Fruit fly (Drosophila melanogaster): ENCODE data around the gene CG9917.
A peak's percentile ranks its signal among the peaks of the same experiment; 100 is the strongest.

CG9917 gene

DNA sequence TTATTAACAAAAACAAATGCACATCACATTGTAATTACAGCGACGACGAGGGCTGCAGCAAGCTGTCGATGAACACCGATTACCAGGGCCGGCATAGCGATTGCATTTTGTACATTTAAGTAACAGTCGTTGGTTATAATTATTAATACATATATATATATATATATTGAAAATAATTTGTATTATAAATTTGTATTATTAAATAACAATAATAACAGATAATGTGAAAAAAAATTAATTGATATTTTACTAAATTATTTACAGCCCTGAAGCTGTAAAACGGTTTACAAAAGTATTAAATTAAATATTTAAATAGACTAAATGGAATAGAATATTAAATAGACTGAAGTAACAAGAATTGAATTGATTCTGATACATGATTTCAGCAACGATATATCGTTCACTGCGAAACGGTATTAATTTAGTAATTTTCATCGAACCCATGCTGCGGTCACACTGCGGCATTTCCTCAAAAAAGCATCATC is 47.1 kb downstream of the CG9917 start, which contains the start of the genes kat80 and Prosalpha4:
Gene kat80, minus strand, starts transcription at position 327 of the 485 bp plus-strand sequence.
Gene Prosalpha4, plus strand, starts transcription at position 417 of the 485 bp plus-strand sequence.
- TF ChIP-seq CG12768 (GFP tag; optimal IDR thresholded peaks at IDR 0.05) (no peak), kay (GFP tag; ENCODE audit: borderline replicate concordance) (no peak), Crg-1 (GFP tag; optimal IDR thresholded peaks at IDR 0.05) (no peak), CG7101 (tag; optimal IDR thresholded peaks at IDR 0.05) (peak; percentile 68), ovo (GFP tag; optimal IDR thresholded peaks at IDR 0.05) (peak; percentile 20), tj (GFP tag; optimal IDR thresholded peaks at IDR 0.05) (peak; percentile 41), Mnt (GFP tag; optimal IDR thresholded peaks at IDR 0.05) (peak; percentile 32), CG7045 (GFP tag; optimal IDR thresholded peaks at IDR 0.05) (no peak), CG33017 (tag; optimal IDR thresholded peaks at IDR 0.05) (no peak), CG1620 (GFP tag; optimal IDR thresholded peaks at IDR 0.05) (peak; percentile 26), cnc (optimal IDR thresholded peaks at IDR 0.05) (no peak), pad (GFP tag; optimal IDR thresholded peaks at IDR 0.05) (peak; percentile 22), CG5204 (GFP tag; optimal IDR thresholded peaks at IDR 0.05) (no peak), Hr96 (GFP tag; optimal IDR thresholded peaks at IDR 0.05) (no peak), cic (GFP tag; optimal IDR thresholded peaks at IDR 0.05) (no peak), Clk (GFP tag; optimal IDR thresholded peaks at IDR 0.05) (no peak), bab1 (GFP tag; optimal IDR thresholded peaks at IDR 0.05) (no peak), CG11617 (GFP tag; optimal IDR thresholded peaks at IDR 0.05) (peak; percentile 68), toe (GFP tag; optimal IDR thresholded peaks at IDR 0.05) (peak; percentile 49), CG14711 (tag; optimal IDR thresholded peaks at IDR 0.05) (peak; percentile 72)

- TF ChIP-seq CG1620 (GFP tag; optimal IDR thresholded peaks at IDR 0.05): no peak
- TF ChIP-seq CG7045 (GFP tag; optimal IDR thresholded peaks at IDR 0.05): no peak
- TF ChIP-seq Mnt (GFP tag; optimal IDR thresholded peaks at IDR 0.05): no peak
- no peak for TF ChIP-seq Clk (GFP tag; optimal IDR thresholded peaks at IDR 0.05)
- TF ChIP-seq cic (GFP tag; optimal IDR thresholded peaks at IDR 0.05): no peak
- TF ChIP-seq CG33017 (tag; optimal IDR thresholded peaks at IDR 0.05): no peak
- no peak for TF ChIP-seq CG11617 (GFP tag; optimal IDR thresholded peaks at IDR 0.05)
- peak; percentile 48 for TF ChIP-seq ovo (GFP tag; optimal IDR thresholded peaks at IDR 0.05)
Measured at dm6 chrX:16275168-16275853, 47.7 kb downstream of the CG9917 start.
